Fruit fly (Drosophila melanogaster) whole organism, embryonic: ENCODE measurements around the gene Indy-2.

ENCODE experiments used
- Antp ChIP-seq: fragments of 200-800 bp; sonication (Bioruptor generic); optimal IDR thresholded peaks from 3 replicates; lab custom pipeline; 2016; ENCODE audit warnings: missing biosample characterization, missing genetic modification characterization
- Atf-2 ChIP-seq: fragments of 200-800 bp; sonication (Bioruptor generic); optimal IDR thresholded peaks from 2 replicates; lab custom pipeline; 2016; ENCODE audit warnings: missing biosample characterization, missing genetic modification characterization
- B-H2 ChIP-seq: fragments of 200-800 bp; sonication (Bioruptor generic); optimal IDR thresholded peaks from 2 replicates; lab custom pipeline; 2018; ENCODE audit warnings: missing biosample characterization, mild to moderate bottlenecking, missing genetic modification characterization
- CG10147 ChIP-seq: fragments of 200-800 bp; sonication (Bioruptor generic); optimal IDR thresholded peaks from 2 replicates; lab custom pipeline; 2019; ENCODE audit warnings: missing biosample characterization, mild to moderate bottlenecking, missing genetic modification characterization, moderate library complexity
- CG11247 ChIP-seq: fragments of 200-800 bp; sonication (Bioruptor generic); IDR thresholded peaks from 2 replicates; pipeline ENCODE4 v1.3.6; 2022; ENCODE audit warnings: missing biosample characterization, missing genetic modification characterization
- CG11504 ChIP-seq: fragments of 200-800 bp; sonication (Bioruptor generic); optimal IDR thresholded peaks from 3 replicates; lab custom pipeline; 2019; ENCODE audit warnings: missing biosample characterization, mild to moderate bottlenecking, missing genetic modification characterization, moderate library complexity
- CG12071 ChIP-seq: fragments of 200-800 bp; sonication (Bioruptor generic); optimal IDR thresholded peaks from 3 replicates; lab custom pipeline; 2018; ENCODE audit warnings: missing biosample characterization, mild to moderate bottlenecking, missing genetic modification characterization
- CG12659 ChIP-seq: fragments of 200-800 bp; sonication (Bioruptor generic); optimal IDR thresholded peaks from 3 replicates; lab custom pipeline; 2017; ENCODE audit warnings: mild to moderate bottlenecking, missing biosample characterization, missing genetic modification reagents, missing genetic modification characterization
- CG13424 ChIP-seq: fragments of 200-800 bp; sonication (Bioruptor generic); optimal IDR thresholded peaks from 2 replicates; lab custom pipeline; 2019; ENCODE audit warnings: missing biosample characterization, mild to moderate bottlenecking, missing genetic modification characterization, moderate library complexity
- CG18262 ChIP-seq: fragments of 200-800 bp; optimal IDR thresholded peaks from 3 replicates; lab custom pipeline; 2019; ENCODE audit warnings: missing biosample characterization, mild to moderate bottlenecking, missing genetic modification characterization, moderate library complexity
- CG2129 ChIP-seq: fragments of 200-800 bp; sonication (Bioruptor generic); IDR thresholded peaks from 2 replicates; pipeline ENCODE4 v1.3.6; 2022; ENCODE audit warnings: missing biosample characterization, missing genetic modification characterization; ENCODE audit not compliant: partially characterized antibody
- CG2199 ChIP-seq: fragments of 200-800 bp; sonication (Bioruptor generic); IDR thresholded peaks from 3 replicates; pipeline ENCODE4 v1.3.6; 2022; ENCODE audit warnings: missing biosample characterization, missing genetic modification characterization
- CG30431 ChIP-seq: fragments of 200-800 bp; sonication (Bioruptor generic); optimal IDR thresholded peaks from 2 replicates; lab custom pipeline; 2017; ENCODE audit warnings: missing biosample characterization, missing genetic modification characterization
- CG3847 ChIP-seq: fragments of 200-800 bp; sonication (Bioruptor generic); IDR thresholded peaks from 2 replicates; pipeline ENCODE4 v1.3.6; 2022; ENCODE audit warnings: missing biosample characterization, missing genetic modification characterization
- CG4282 ChIP-seq: fragments of 200-800 bp; sonication (Bioruptor generic); optimal IDR thresholded peaks from 2 replicates; lab custom pipeline; 2016; ENCODE audit warnings: missing biosample characterization, missing genetic modification characterization
- CG4707 ChIP-seq: fragments of 200-800 bp; sonication (Bioruptor generic); optimal IDR thresholded peaks from 2 replicates; lab custom pipeline; 2018; ENCODE audit warnings: missing biosample characterization, mild to moderate bottlenecking, missing genetic modification characterization, moderate library complexity
- CG6689 ChIP-seq: fragments of 200-800 bp; sonication (Bioruptor generic); IDR thresholded peaks from 2 replicates; pipeline ENCODE4 v1.3.6; 2022; ENCODE audit warnings: missing biosample characterization, missing genetic modification characterization
- CG8281 ChIP-seq: fragments of 200-800 bp; sonication (Bioruptor generic); optimal IDR thresholded peaks from 2 replicates; lab custom pipeline; 2018; ENCODE audit warnings: missing biosample characterization, mild to moderate bottlenecking, missing genetic modification characterization, moderate library complexity
- CG8359 ChIP-seq: fragments of 200-800 bp; sonication (Bioruptor generic); optimal IDR thresholded peaks from 2 replicates; lab custom pipeline; 2017; ENCODE audit warnings: missing biosample characterization, mild to moderate bottlenecking, missing genetic modification characterization, borderline replicate concordance
- Dbx ChIP-seq: fragments of 200-800 bp; sonication (Bioruptor generic); IDR thresholded peaks from 3 replicates; pipeline ENCODE4 v1.3.6; 2022; ENCODE audit warnings: missing biosample characterization, missing genetic modification characterization
- E2f2 ChIP-seq: fragments of 200-800 bp; sonication (Bioruptor generic); IDR thresholded peaks from 2 replicates; pipeline ENCODE4 v1.3.6; 2022; ENCODE audit warnings: missing biosample characterization, missing genetic modification characterization
- Elba2 ChIP-seq: fragments of 200-800 bp; sonication (Bioruptor generic); optimal IDR thresholded peaks from 3 replicates; lab custom pipeline; 2016; ENCODE audit warnings: missing biosample characterization, missing genetic modification characterization
- Ets97D ChIP-seq: fragments of 200-800 bp; sonication (Bioruptor generic); optimal IDR thresholded peaks from 3 replicates; lab custom pipeline; 2016; ENCODE audit warnings: missing biosample characterization, missing genetic modification characterization
- HmgD ChIP-seq: fragments of 200-800 bp; sonication (Bioruptor generic); optimal IDR thresholded peaks from 3 replicates; lab custom pipeline; 2016; ENCODE audit warnings: missing biosample characterization, missing genetic modification characterization
- HmgZ ChIP-seq: fragments of 200-800 bp; sonication (Bioruptor generic); optimal IDR thresholded peaks from 2 replicates; lab custom pipeline; 2018; ENCODE audit warnings: missing biosample characterization, mild to moderate bottlenecking, missing genetic modification characterization
- Hr51 ChIP-seq, 2 experiments: fragments of 200-800 bp; sonication (Bioruptor generic); optimal IDR thresholded peaks; 2 replicates in 1 of 2; 3 replicates in 1 of 2; lab custom pipeline; 2016 to 2018; ENCODE audit warnings: missing biosample characterization in 2 of 2, missing genetic modification characterization in 2 of 2, mild to moderate bottlenecking in 1 of 2, moderate library complexity in 1 of 2
- Neu2 ChIP-seq: fragments of 200-800 bp; sonication (Bioruptor generic); optimal IDR thresholded peaks from 3 replicates; lab custom pipeline; 2016; ENCODE audit warnings: missing biosample characterization, missing genetic modification characterization, borderline replicate concordance
- PHDP ChIP-seq: fragments of 200-800 bp; sonication (Bioruptor generic); optimal IDR thresholded peaks from 3 replicates; lab custom pipeline; 2018; ENCODE audit warnings: missing biosample characterization, mild to moderate bottlenecking, missing genetic modification characterization, moderate library complexity
- Rfx ChIP-seq: fragments of 200-800 bp; sonication (Bioruptor generic); IDR thresholded peaks from 2 replicates; pipeline ENCODE4 v1.3.6; 2022; ENCODE audit warnings: missing biosample characterization, missing genetic modification characterization
- ac ChIP-seq: fragments of 200-800 bp; sonication (Bioruptor generic); optimal IDR thresholded peaks from 3 replicates; lab custom pipeline; 2017; ENCODE audit warnings: missing biosample characterization, mild to moderate bottlenecking, missing genetic modification characterization
- ap ChIP-seq: fragments of 200-800 bp; sonication (Bioruptor generic); IDR thresholded peaks from 2 replicates; pipeline ENCODE4 v1.3.6; 2022; ENCODE audit warnings: missing biosample characterization, missing genetic modification characterization
- bigmax ChIP-seq: fragments of 200-800 bp; sonication (Bioruptor generic); optimal IDR thresholded peaks from 2 replicates; lab custom pipeline; 2018; ENCODE audit warnings: missing biosample characterization, mild to moderate bottlenecking, missing genetic modification characterization
- esg ChIP-seq: fragments of 200-800 bp; sonication (Bioruptor generic); conservative IDR thresholded peaks from 2 replicates; pipeline ENCODE4 v1.3.6; 2022; ENCODE audit warnings: missing biosample characterization, missing genetic modification characterization
- gce ChIP-seq: fragments of 200-800 bp; sonication (Bioruptor generic); IDR thresholded peaks from 3 replicates; pipeline ENCODE4 v1.3.6; 2022; ENCODE audit warnings: missing biosample characterization, missing genetic modification characterization
- gcm2 ChIP-seq: fragments of 200-800 bp; sonication (Bioruptor generic); optimal IDR thresholded peaks from 2 replicates; lab custom pipeline; 2016; ENCODE audit warnings: missing biosample characterization, missing genetic modification characterization
- gem ChIP-seq: fragments of 200-800 bp; sonication (Bioruptor generic); optimal IDR thresholded peaks from 2 replicates; lab custom pipeline; 2019; ENCODE audit warnings: missing biosample characterization, mild to moderate bottlenecking, missing genetic modification characterization, moderate library complexity
- her ChIP-seq: fragments of 200-800 bp; sonication (Bioruptor generic); optimal IDR thresholded peaks from 2 replicates; lab custom pipeline; 2016; ENCODE audit warnings: missing biosample characterization, missing genetic modification characterization
- nau ChIP-seq: fragments of 200-800 bp; sonication (Bioruptor generic); optimal IDR thresholded peaks from 3 replicates; lab custom pipeline; 2017; ENCODE audit warnings: missing biosample characterization, mild to moderate bottlenecking, missing genetic modification characterization, missing genetic modification reagents
- onecut ChIP-seq: fragments of 200-800 bp; sonication (Bioruptor generic); IDR thresholded peaks from 2 replicates; pipeline ENCODE4 v1.3.6; 2022; ENCODE audit warnings: missing biosample characterization, missing genetic modification characterization
- otp ChIP-seq: fragments of 200-800 bp; sonication (Bioruptor generic); IDR thresholded peaks from 3 replicates; pipeline ENCODE4, ENCODE4 v1.3.6; 2022; ENCODE audit warnings: missing biosample characterization, missing genetic modification characterization
- pnt ChIP-seq: fragments of 200-800 bp; sonication (Bioruptor generic); optimal IDR thresholded peaks from 3 replicates; lab custom pipeline; 2016; ENCODE audit warnings: missing biosample characterization, missing genetic modification characterization
- pum ChIP-seq: fragments of 200-800 bp; sonication (Bioruptor generic); optimal IDR thresholded peaks from 2 replicates; lab custom pipeline; 2016; ENCODE audit warnings: missing biosample characterization, missing genetic modification characterization
- repo ChIP-seq: fragments of 200-800 bp; sonication (Bioruptor generic); optimal IDR thresholded peaks from 2 replicates; lab custom pipeline; 2016; ENCODE audit warnings: missing biosample characterization, missing genetic modification characterization
- scrt ChIP-seq: fragments of 200-800 bp; sonication (Bioruptor generic); optimal IDR thresholded peaks from 2 replicates; lab custom pipeline; 2018; ENCODE audit warnings: missing biosample characterization, mild to moderate bottlenecking, missing genetic modification characterization, moderate library complexity
- sd ChIP-seq: fragments of 200-800 bp; sonication (Bioruptor generic); optimal IDR thresholded peaks from 3 replicates; lab custom pipeline; 2018; ENCODE audit warnings: missing biosample characterization, mild to moderate bottlenecking, missing genetic modification characterization, moderate library complexity
- sima ChIP-seq: fragments of 200-800 bp; sonication (Bioruptor generic); optimal IDR thresholded peaks from 2 replicates; lab custom pipeline; 2016; ENCODE audit warnings: missing biosample characterization, missing genetic modification characterization
- sisA ChIP-seq: fragments of 200-800 bp; sonication (Bioruptor generic); IDR thresholded peaks from 2 replicates; pipeline ENCODE4 v1.3.6; 2022; ENCODE audit warnings: missing biosample characterization, missing genetic modification characterization
- so ChIP-seq: fragments of 200-800 bp; sonication (Bioruptor generic); IDR thresholded peaks from 3 replicates; pipeline ENCODE4 v1.3.6; 2022; ENCODE audit warnings: missing biosample characterization, missing genetic modification characterization
- tgo ChIP-seq: fragments of 200-800 bp; sonication (Bioruptor generic); IDR thresholded peaks from 3 replicates; pipeline ENCODE4 v1.3.6; 2022; ENCODE audit warnings: missing biosample characterization, missing genetic modification characterization
- tio ChIP-seq: fragments of 200-800 bp; sonication (Bioruptor generic); optimal IDR thresholded peaks from 2 replicates; lab custom pipeline; 2017; ENCODE audit warnings: missing biosample characterization, missing genetic modification characterization, inconsistent platforms
- wdn ChIP-seq: fragments of 200-800 bp; sonication (Bioruptor generic); IDR thresholded peaks from 2 replicates; pipeline ENCODE4 v1.3.6; 2022; ENCODE audit warnings: missing biosample characterization, missing genetic modification characterization
- zfh1 ChIP-seq: fragments of 200-800 bp; sonication (Bioruptor generic); IDR thresholded peaks from 3 replicates; pipeline ENCODE4 v1.3.6; 2022; ENCODE audit warnings: missing biosample characterization, missing genetic modification characterization

Indy-2 gene

DNA sequence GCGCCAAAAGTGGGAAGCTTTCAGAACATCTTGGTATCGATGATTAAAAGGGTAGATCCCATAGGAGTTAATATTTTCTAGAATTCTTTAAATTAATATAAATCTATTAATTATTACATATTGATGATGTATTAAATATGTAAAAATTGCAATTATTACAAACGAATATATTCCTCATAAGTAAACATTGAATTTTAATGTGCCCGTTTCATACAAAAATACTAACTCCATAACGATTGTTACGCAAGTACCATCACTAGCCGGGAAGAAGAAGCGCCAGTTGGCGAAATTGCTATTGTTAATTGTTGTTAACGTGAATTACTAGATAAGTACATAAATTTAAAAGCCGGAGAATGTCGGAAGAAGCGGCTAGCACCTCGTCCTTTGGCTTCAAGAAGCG lies 14.9 kb downstream of the Indy-2 start, which contains the start of gene mdlc (continued):
- TF ChIP-seq CG3847 (GFP tag; lab: Robert Waterston, UW), result peak; percentile 26; the same call in 1 of the 2 replicates
- TF ChIP-seq bigmax (GFP tag; lab: Kevin White, UChicago), result no peak
- no peak for TF ChIP-seq otp
- TF ChIP-seq scrt (GFP tag; lab: Kevin White, UChicago), result no peak
- TF ChIP-seq Atf-2 (GFP tag; lab: Kevin White, UChicago), result no peak
- no peak for TF ChIP-seq nau (GFP tag; lab: Kevin White, UChicago)
- TF ChIP-seq CG8359 (GFP tag; lab: Kevin White, UChicago), result no peak
- no peak for TF ChIP-seq PHDP (tag; lab: Kevin White, UChicago)
- no peak for TF ChIP-seq CG6689 (GFP tag; lab: Robert Waterston, UW)
- TF ChIP-seq CG4707, result no peak
- no peak for TF ChIP-seq her (GFP tag; lab: Kevin White, UChicago)
- peak; percentile 6 for TF ChIP-seq Elba2
- TF ChIP-seq zfh1, result no peak
- peak; percentile 33 for TF ChIP-seq CG11504 (tag; lab: Kevin White, UChicago)
- peak; percentile 8 for TF ChIP-seq Ets97D (GFP tag; lab: Kevin White, UChicago)
- TF ChIP-seq sd (tag; lab: Kevin White, UChicago), result no peak
- TF ChIP-seq HmgD (GFP tag; lab: Kevin White, UChicago), result no peak
- no peak for TF ChIP-seq CG11247
- TF ChIP-seq tgo (GFP tag; lab: Robert Waterston, UW), result no peak
- TF ChIP-seq Dbx (GFP tag; lab: Robert Waterston, UW), result no peak
- no peak for TF ChIP-seq sisA (GFP tag; lab: Robert Waterston, UW)
- no peak for TF ChIP-seq tio (GFP tag; lab: Kevin White, UChicago)
- peak; percentile 13 for TF ChIP-seq CG10147 (GFP tag; lab: Kevin White, UChicago)
- no peak for TF ChIP-seq onecut (GFP tag; lab: Robert Waterston, UW)
- no peak for TF ChIP-seq CG8281 (tag; lab: Kevin White, UChicago)
- peak; percentile 28; the same call in 1 of the 2 replicates for TF ChIP-seq Rfx (GFP tag; lab: Robert Waterston, UW)
- TF ChIP-seq pnt (GFP tag; lab: Kevin White, UChicago), result no peak
- TF ChIP-seq CG12659 (GFP tag; lab: Kevin White, UChicago), result peak; percentile 42
- TF ChIP-seq Neu2 (GFP tag; lab: Kevin White, UChicago), result no peak
- TF ChIP-seq HmgZ (tag; lab: Kevin White, UChicago), result peak; percentile 21
- no peak for TF ChIP-seq CG18262 (tag; lab: Kevin White, UChicago)
- TF ChIP-seq ac (GFP tag; lab: Kevin White, UChicago), result no peak
- TF ChIP-seq ap (GFP tag; lab: Robert Waterston, UW), result no peak
- no peak for TF ChIP-seq sima (GFP tag; lab: Kevin White, UChicago)
- peak; percentile 41 for TF ChIP-seq gem (tag; lab: Kevin White, UChicago)
- no peak for TF ChIP-seq CG2129 (GFP tag; lab: Robert Waterston, UW)
- no peak for TF ChIP-seq CG4282 (GFP tag; lab: Kevin White, UChicago)
- peak; percentile 26 for TF ChIP-seq CG13424
- no peak for TF ChIP-seq pum (GFP tag; lab: Kevin White, UChicago)
- TF ChIP-seq esg (GFP tag; lab: Robert Waterston, UW), result no peak
- TF ChIP-seq CG30431 (GFP tag; lab: Kevin White, UChicago), result no peak
- no peak for TF ChIP-seq CG12071
- no peak for TF ChIP-seq B-H2
- no peak for TF ChIP-seq so (GFP tag; lab: Robert Waterston, UW)
- TF ChIP-seq wdn (GFP tag; lab: Robert Waterston, UW), result no peak
- no peak for TF ChIP-seq CG2199 (GFP tag; lab: Robert Waterston, UW)
- no peak for TF ChIP-seq repo
- no peak for TF ChIP-seq gcm2
- TF ChIP-seq Hr51 (GFP tag; optimal IDR thresholded peaks at IDR 0.05; lab: Kevin White, UChicago), result peak in 1 of 2 experiments; percentile 16
- no peak for TF ChIP-seq Antp (GFP tag; lab: Kevin White, UChicago)
- TF ChIP-seq E2f2 (GFP tag; lab: Robert Waterston, UW), result peak; percentile 64
- no peak for TF ChIP-seq gce
